Fruit fly (Drosophila melanogaster) whole organism, embryonic: ENCODE data around the gene dsd.

Experiments
- Asciz ChIP-seq: fragments of 200-800 bp; sonication (Bioruptor generic); optimal IDR thresholded peaks from 2 replicates; lab custom pipeline; 2017; ENCODE audit warnings: missing biosample characterization, mild to moderate bottlenecking, missing genetic modification characterization, missing genetic modification reagents
- C15 ChIP-seq: fragments of 200-800 bp; sonication (Bioruptor generic); IDR thresholded peaks from 3 replicates; pipeline ENCODE4 v1.3.6; 2022; ENCODE audit warnings: missing biosample characterization, missing genetic modification characterization
- CG11696 ChIP-seq: fragments of 200-800 bp; sonication (Bioruptor generic); IDR thresholded peaks from 2 replicates; pipeline ENCODE4 v1.3.6; 2022; ENCODE audit warnings: missing biosample characterization, missing genetic modification characterization
- CG13894 ChIP-seq: fragments of 200-800 bp; sonication (Bioruptor generic); optimal IDR thresholded peaks from 3 replicates; lab custom pipeline; 2018; ENCODE audit warnings: missing biosample characterization, mild to moderate bottlenecking, missing genetic modification characterization, moderate library complexity
- CG14441 ChIP-seq: fragments of 200-800 bp; sonication (Bioruptor generic); IDR thresholded peaks from 2 replicates; pipeline ENCODE4 v1.3.6; 2022; ENCODE audit warnings: missing biosample characterization, missing genetic modification characterization
- CG14710 ChIP-seq: fragments of 200-800 bp; sonication (Bioruptor generic); optimal IDR thresholded peaks from 3 replicates; lab custom pipeline; 2019; ENCODE audit warnings: missing biosample characterization, mild to moderate bottlenecking, missing genetic modification characterization, moderate library complexity
- CG14860 ChIP-seq: fragments of 200-800 bp; sonication (Bioruptor generic); IDR thresholded peaks from 3 replicates; pipeline ENCODE4 v1.3.6; 2022; ENCODE audit warnings: missing biosample characterization, missing genetic modification characterization; ENCODE audit not compliant: partially characterized antibody
- CG15514 ChIP-seq: fragments of 200-800 bp; sonication (Bioruptor generic); optimal IDR thresholded peaks from 3 replicates; lab custom pipeline; 2017; ENCODE audit warnings: missing biosample characterization, missing genetic modification characterization, mild to moderate bottlenecking, moderate library complexity, missing genetic modification reagents
- CG1603 ChIP-seq: fragments of 200-800 bp; sonication (Bioruptor generic); optimal IDR thresholded peaks from 2 replicates; lab custom pipeline; 2019; ENCODE audit warnings: missing biosample characterization, mild to moderate bottlenecking, missing genetic modification characterization, moderate library complexity
- CG2712 ChIP-seq: fragments of 200-800 bp; optimal IDR thresholded peaks from 3 replicates; lab custom pipeline; 2019; ENCODE audit warnings: missing biosample characterization, mild to moderate bottlenecking, missing genetic modification characterization, moderate library complexity
- CG31365 ChIP-seq: fragments of 200-800 bp; sonication (Bioruptor generic); optimal IDR thresholded peaks from 2 replicates; lab custom pipeline; 2018; ENCODE audit warnings: missing biosample characterization, mild to moderate bottlenecking, missing genetic modification characterization
- CG31441 ChIP-seq: fragments of 200-800 bp; sonication (Bioruptor generic); IDR thresholded peaks from 2 replicates; pipeline ENCODE4 v1.3.6; 2022; ENCODE audit warnings: missing biosample characterization, missing genetic modification characterization
- CG3281 ChIP-seq: fragments of 200-800 bp; sonication (Bioruptor generic); optimal IDR thresholded peaks from 3 replicates; lab custom pipeline; 2017; ENCODE audit warnings: missing biosample characterization, mild to moderate bottlenecking, missing genetic modification characterization
- CG5180 ChIP-seq: fragments of 200-800 bp; sonication (Bioruptor generic); optimal IDR thresholded peaks from 3 replicates; lab custom pipeline; 2017; ENCODE audit warnings: missing biosample characterization, missing genetic modification characterization, mild to moderate bottlenecking, moderate library complexity, missing genetic modification reagents
- CG6654 ChIP-seq: fragments of 200-800 bp; sonication (Bioruptor generic); optimal IDR thresholded peaks from 2 replicates; lab custom pipeline; 2017; ENCODE audit warnings: missing biosample characterization, mild to moderate bottlenecking, missing genetic modification characterization
- CG7556 ChIP-seq: fragments of 200-800 bp; sonication (Bioruptor generic); optimal IDR thresholded peaks from 2 replicates; lab custom pipeline; 2017; ENCODE audit warnings: missing biosample characterization, mild to moderate bottlenecking, missing genetic modification characterization
- CG7963 ChIP-seq: fragments of 200-800 bp; sonication (Bioruptor generic); IDR thresholded peaks from 3 replicates; pipeline ENCODE4 v1.3.6; 2022; ENCODE audit warnings: missing biosample characterization, missing genetic modification characterization; ENCODE audit not compliant: partially characterized antibody
- CG8388 ChIP-seq: fragments of 200-800 bp; sonication (Bioruptor generic); optimal IDR thresholded peaks from 2 replicates; lab custom pipeline; 2019; ENCODE audit warnings: missing biosample characterization, mild to moderate bottlenecking, missing genetic modification characterization, moderate library complexity
- CG9932 ChIP-seq: fragments of 200-800 bp; sonication (Bioruptor generic); IDR thresholded peaks from 2 replicates; pipeline ENCODE4 v1.3.6; 2022; ENCODE audit warnings: missing biosample characterization, missing genetic modification characterization
- Deaf1 ChIP-seq: fragments of 200-800 bp; optimal IDR thresholded peaks from 3 replicates; lab custom pipeline; 2019; ENCODE audit warnings: missing biosample characterization, mild to moderate bottlenecking, missing genetic modification characterization, moderate library complexity
- Dfd ChIP-seq, 2 experiments: fragments of >200 bp; optimal IDR thresholded peaks; 2 replicates each; lab custom pipeline; 2017; ENCODE audit warnings: missing biosample characterization in 2 of 2, missing genetic modification characterization in 2 of 2
- Doc3 ChIP-seq: fragments of 200-800 bp; sonication (Bioruptor generic); IDR thresholded peaks from 3 replicates; pipeline ENCODE4 v1.3.6; 2022; ENCODE audit warnings: missing biosample characterization, missing genetic modification characterization; ENCODE audit not compliant: partially characterized antibody
- E2f1 ChIP-seq: fragments of 200-800 bp; sonication (Bioruptor generic); IDR thresholded peaks from 2 replicates; pipeline ENCODE4 v1.3.6; 2022; ENCODE audit warnings: missing biosample characterization, missing genetic modification characterization
- Ets65A ChIP-seq: fragments of 200-800 bp; sonication (Bioruptor generic); peaks from one replicate; lab custom pipeline; 2016; ENCODE audit warnings: missing biosample characterization, missing genetic modification characterization
- Fer1 ChIP-seq: fragments of 200-800 bp; sonication (Bioruptor generic); optimal IDR thresholded peaks from 2 replicates; lab custom pipeline; 2017; ENCODE audit warnings: missing biosample characterization, mild to moderate bottlenecking, missing genetic modification characterization
- Max ChIP-seq: fragments of 200-800 bp; sonication (Bioruptor generic); optimal IDR thresholded peaks from 2 replicates; lab custom pipeline; 2016; ENCODE audit warnings: missing biosample characterization, mild to moderate bottlenecking, missing genetic modification characterization
- NC2β ChIP-seq: fragments of 200-800 bp; sonication (Bioruptor generic); optimal IDR thresholded peaks from 2 replicates; lab custom pipeline; 2016; ENCODE audit warnings: missing biosample characterization, missing genetic modification characterization
- Oaz ChIP-seq: fragments of 200-800 bp; sonication (Bioruptor generic); IDR thresholded peaks from 2 replicates; pipeline ENCODE4 v1.3.6; 2022; ENCODE audit warnings: missing biosample characterization, missing genetic modification characterization
- Oli ChIP-seq: fragments of 200-800 bp; sonication (Bioruptor generic); optimal IDR thresholded peaks from 2 replicates; lab custom pipeline; 2018; ENCODE audit warnings: missing biosample characterization, mild to moderate bottlenecking, missing genetic modification characterization, moderate library complexity
- PHDP ChIP-seq: fragments of 200-800 bp; sonication (Bioruptor generic); optimal IDR thresholded peaks from 3 replicates; lab custom pipeline; 2018; ENCODE audit warnings: missing biosample characterization, mild to moderate bottlenecking, missing genetic modification characterization, moderate library complexity
- Side ChIP-seq: fragments of 200-800 bp; sonication (Bioruptor generic); optimal IDR thresholded peaks from 2 replicates; lab custom pipeline; 2016; ENCODE audit warnings: missing biosample characterization, missing genetic modification characterization
- TFAM ChIP-seq: fragments of 200-800 bp; sonication (Bioruptor generic); optimal IDR thresholded peaks from 2 replicates; lab custom pipeline; 2017; ENCODE audit warnings: missing biosample characterization, missing genetic modification characterization, inconsistent platforms
- bcd ChIP-seq: fragments of 200-800 bp; sonication (Bioruptor generic); optimal IDR thresholded peaks from 2 replicates; lab custom pipeline; 2017; ENCODE audit warnings: missing biosample characterization, mild to moderate bottlenecking, missing genetic modification characterization
- cad ChIP-seq: fragments of >200 bp; optimal IDR thresholded peaks from 2 replicates; lab custom pipeline; 2017; ENCODE audit warnings: missing biosample characterization, missing genetic modification characterization
- grau ChIP-seq: fragments of 200-800 bp; optimal IDR thresholded peaks from 3 replicates; lab custom pipeline; 2019; ENCODE audit warnings: missing biosample characterization, mild to moderate bottlenecking, missing genetic modification characterization, moderate library complexity
- grn ChIP-seq: fragments of 200-800 bp; sonication (Bioruptor generic); optimal IDR thresholded peaks from 3 replicates; lab custom pipeline; 2017; ENCODE audit warnings: missing biosample characterization, missing genetic modification characterization
- hth ChIP-seq: fragments of >200 bp; optimal IDR thresholded peaks from 2 replicates; lab custom pipeline; 2017; ENCODE audit warnings: inconsistent platforms
- ind ChIP-seq: fragments of 200-800 bp; sonication (Bioruptor generic); optimal IDR thresholded peaks from 3 replicates; lab custom pipeline; 2016; ENCODE audit warnings: missing biosample characterization, missing genetic modification characterization
- maf-S ChIP-seq: fragments of 200-800 bp; sonication (Bioruptor generic); optimal IDR thresholded peaks from 2 replicates; lab custom pipeline; 2016; ENCODE audit warnings: missing biosample characterization, missing genetic modification characterization
- mld ChIP-seq: fragments of 200-800 bp; sonication (Bioruptor generic); IDR thresholded peaks from 3 replicates; pipeline ENCODE4 v1.3.6; 2022; ENCODE audit warnings: missing biosample characterization, missing genetic modification characterization; ENCODE audit not compliant: partially characterized antibody
- nau ChIP-seq: fragments of 200-800 bp; sonication (Bioruptor generic); optimal IDR thresholded peaks from 3 replicates; lab custom pipeline; 2017; ENCODE audit warnings: missing biosample characterization, mild to moderate bottlenecking, missing genetic modification characterization, missing genetic modification reagents
- nmo ChIP-seq: fragments of 200-800 bp; sonication (Bioruptor generic); optimal IDR thresholded peaks from 2 replicates; lab custom pipeline; 2018; ENCODE audit warnings: missing biosample characterization, mild to moderate bottlenecking, missing genetic modification characterization, moderate library complexity
- sc ChIP-seq, 3 experiments: fragments of >200 bp in 2 of 3; fragments of 200-800 bp in 1 of 3; sonication (Bioruptor generic) in 1 of 3; optimal IDR thresholded peaks; 2 replicates in 2 of 3; 3 replicates in 1 of 3; lab custom pipeline; 2017; ENCODE audit warnings: mild to moderate bottlenecking in 1 of 3, missing biosample characterization in 1 of 3, missing genetic modification characterization in 1 of 3, missing genetic modification reagents in 1 of 3
- slbo ChIP-seq: fragments of 200-800 bp; sonication (Bioruptor generic); IDR thresholded peaks from 2 replicates; pipeline ENCODE4 v1.3.6; 2022; ENCODE audit warnings: missing biosample characterization, missing genetic modification characterization
- slp2 ChIP-seq: fragments of 200-800 bp; sonication (Bioruptor generic); optimal IDR thresholded peaks from 2 replicates; lab custom pipeline; 2016; ENCODE audit warnings: missing biosample characterization, missing genetic modification characterization
- tin ChIP-seq: fragments of 200-800 bp; sonication (Bioruptor generic); optimal IDR thresholded peaks from 3 replicates; lab custom pipeline; 2016; ENCODE audit warnings: missing biosample characterization, missing genetic modification characterization
- trh ChIP-seq: fragments of 200-800 bp; sonication (Bioruptor generic); optimal IDR thresholded peaks from 2 replicates; lab custom pipeline; 2016; ENCODE audit warnings: missing biosample characterization, missing genetic modification characterization
- wek ChIP-seq: fragments of 200-800 bp; sonication (Bioruptor generic); optimal IDR thresholded peaks from 3 replicates; lab custom pipeline; 2018; ENCODE audit warnings: missing biosample characterization, mild to moderate bottlenecking, missing genetic modification characterization, moderate library complexity

dsd gene

dm6 chr3R:27558660-27559319 is 48.4 kb downstream of the dsd start, which contains the start of gene Klp98A (continued):
- no peak for TF ChIP-seq Dfd (GFP tag; optimal IDR thresholded peaks at IDR 0.05; lab: Kevin White, UChicago)
- no peak for TF ChIP-seq sc (optimal IDR thresholded peaks at IDR 0.05; lab: Kevin White, UChicago)
- no peak for TF ChIP-seq sc (GFP tag; optimal IDR thresholded peaks at IDR 0.05; lab: Kevin White, UChicago)
- peak; percentile 16 for TF ChIP-seq grn
- TF ChIP-seq slp2 (GFP tag; lab: Kevin White, UChicago): no peak
- peak; percentile 9 for TF ChIP-seq wek
- TF ChIP-seq cad: no peak
- TF ChIP-seq nmo (GFP tag; lab: Kevin White, UChicago): peak; percentile 47
- TF ChIP-seq tin: no peak
- peak; percentile 82 for TF ChIP-seq Deaf1 (tag; lab: Kevin White, UChicago)
- TF ChIP-seq CG14860: no peak
- TF ChIP-seq CG15514 (GFP tag; lab: Kevin White, UChicago): peak; percentile 68
- no peak for TF ChIP-seq bcd (GFP tag; lab: Kevin White, UChicago)
- TF ChIP-seq Max: no peak
- no peak for TF ChIP-seq CG6654 (GFP tag; lab: Kevin White, UChicago)
- TF ChIP-seq CG5180 (GFP tag; lab: Kevin White, UChicago): no peak
- TF ChIP-seq E2f1 (GFP tag; lab: Robert Waterston, UW): no peak
- TF ChIP-seq Side (GFP tag; lab: Kevin White, UChicago): no peak
- TF ChIP-seq CG1603 (tag; lab: Kevin White, UChicago): no peak
- TF ChIP-seq CG3281: no peak
- no peak for TF ChIP-seq CG13894 (tag; lab: Kevin White, UChicago)
- TF ChIP-seq Oaz (GFP tag; lab: Robert Waterston, UW): no peak
- TF ChIP-seq CG31365 (tag; lab: Kevin White, UChicago): no peak

dm6 chr3R:27557970-27558659 is 49.1 kb downstream of the dsd start:
- no peak for TF ChIP-seq Fer1
- TF ChIP-seq slbo: peak; percentile 14; the same call in 1 of the 2 replicates
- TF ChIP-seq Asciz (GFP tag; lab: Kevin White, UChicago): peak; percentile 13
- peak; percentile 1 for TF ChIP-seq PHDP (tag; lab: Kevin White, UChicago)
- no peak for TF ChIP-seq ind (GFP tag; lab: Kevin White, UChicago)
- no peak for TF ChIP-seq CG14441
- no peak for TF ChIP-seq Ets65A (GFP tag; lab: Kevin White, UChicago)
- no peak for TF ChIP-seq C15
- TF ChIP-seq grau (tag; lab: Kevin White, UChicago): peak; percentile 32
- TF ChIP-seq Oaz (GFP tag; lab: Robert Waterston, UW): no peak
- TF ChIP-seq CG7556 (GFP tag; lab: Kevin White, UChicago): no peak
- TF ChIP-seq maf-S: no peak
- no peak for TF ChIP-seq CG7963 (GFP tag; lab: Robert Waterston, UW)
- TF ChIP-seq CG8388 (GFP tag; lab: Kevin White, UChicago): peak; percentile 14
- no peak for TF ChIP-seq Doc3
- 0 out of 2 replicates have a peak, but pooled peaks have one; percentile 8 for TF ChIP-seq CG31441
- no peak for TF ChIP-seq trh (GFP tag; lab: Kevin White, UChicago)
- no peak for TF ChIP-seq TFAM (GFP tag; lab: Kevin White, UChicago)
- no peak for TF ChIP-seq CG9932 (GFP tag; lab: Robert Waterston, UW)
- TF ChIP-seq CG11696: peak; percentile 88
- no peak for TF ChIP-seq NC2β (GFP tag; lab: Kevin White, UChicago)
- TF ChIP-seq CG2712: peak; percentile 38
- peak; percentile 30 for TF ChIP-seq Oli (tag; lab: Kevin White, UChicago)
- no peak for TF ChIP-seq nau (GFP tag; lab: Kevin White, UChicago)
- TF ChIP-seq E2f1 (GFP tag; lab: Robert Waterston, UW): no peak
- peak; percentile 22 for TF ChIP-seq CG14710 (tag; lab: Kevin White, UChicago)
- TF ChIP-seq mld (GFP tag; lab: Robert Waterston, UW): 0 out of 3 replicates have a peak, but pooled peaks have one; percentile 25
- no peak for TF ChIP-seq hth (lab: Kevin White, UChicago)
